Worm (Caenorhabditis elegans) whole organism, L3 larva: ENCODE measurements around the gene C24H11.2.

Experiments
- aly-2 ChIP-seq: fragments of 150-350 bp; optimal IDR thresholded peaks from 2 replicates; lab custom pipeline; 2014; ENCODE audit warnings: missing biosample characterization, missing genetic modification characterization
- eor-1 ChIP-seq, 2 experiments: fragments of 150-350 bp; optimal IDR thresholded peaks; 2 replicates each; lab custom pipeline; 2014 to 2018; ENCODE audit warnings: missing biosample characterization in 2 of 2, missing genetic modification characterization in 2 of 2
- fos-1 ChIP-seq: fragments of 150-350 bp; optimal IDR thresholded peaks from 2 replicates; lab custom pipeline; 2014; ENCODE audit warnings: missing biosample characterization, missing genetic modification characterization
- nhr-23 ChIP-seq: fragments of 150-350 bp; optimal IDR thresholded peaks from 2 replicates; lab custom pipeline; 2014; ENCODE audit warnings: missing biosample characterization, missing genetic modification reagents, missing genetic modification characterization
- pqm-1 ChIP-seq: fragments of 150-350 bp; optimal IDR thresholded peaks from 2 replicates; lab custom pipeline; 2017; ENCODE audit warnings: missing biosample characterization, missing genetic modification characterization, inconsistent platforms
- snpc-4 ChIP-seq: fragments of 150-350 bp; optimal IDR thresholded peaks from 2 replicates; lab custom pipeline; 2014; ENCODE audit warnings: missing biosample characterization, missing genetic modification characterization
- tbx-2 ChIP-seq: sonication (generic microtip); optimal IDR thresholded peaks from 2 replicates; lab custom pipeline; 2016; ENCODE audit warnings: mild to moderate bottlenecking, missing genetic modification characterization, missing compliant biosample characterization
- zag-1 ChIP-seq: fragments of 150-350 bp; optimal IDR thresholded peaks from 2 replicates; lab custom pipeline; 2014; ENCODE audit warnings: missing biosample characterization, missing genetic modification characterization

ce11 chrIII:11824088-11824487, 31.9 kb upstream of the C24H11.2 start:
- TF ChIP-seq fos-1: no peak
- TF ChIP-seq tbx-2 (tag; lab: Kevin White, UChicago): no peak
- no peak for TF ChIP-seq zag-1
- no peak for TF ChIP-seq aly-2
- TF ChIP-seq pqm-1: no peak
- TF ChIP-seq nhr-23 (tag; lab: Kevin White, UChicago): no peak
- TF ChIP-seq eor-1 (tag; optimal IDR thresholded peaks at IDR 0.05; lab: Kevin White, UChicago): no peak
- no peak for TF ChIP-seq snpc-4 (tag; lab: Kevin White, UChicago)
